Worm (Caenorhabditis elegans) whole organism, L4 larva: Measurements from ENCODE around the gene C47E8.3.

Experiments used
- daf-19 ChIP-seq: fragments of 200-800 bp; sonication (Bioruptor generic); conservative IDR thresholded peaks from 2 replicates; pipeline ENCODE4 v1.3.6; 2022; ENCODE audit warnings: missing genetic modification characterization, missing compliant biosample characterization
- dpl-1 ChIP-seq: fragments of 150-350 bp; optimal IDR thresholded peaks from 2 replicates; lab custom pipeline; 2014; ENCODE audit warnings: missing biosample characterization, missing genetic modification reagents, missing genetic modification characterization
- gei-8 ChIP-seq: fragments of 200-800 bp; sonication (Bioruptor generic); optimal IDR thresholded peaks from 2 replicates; lab custom pipeline; 2018; ENCODE audit warnings: mild to moderate bottlenecking, missing genetic modification characterization, missing compliant biosample characterization
- hlh-11 ChIP-seq: fragments of 200-800 bp; sonication (Bioruptor generic); optimal IDR thresholded peaks from 2 replicates; lab custom pipeline; 2018; ENCODE audit warnings: mild to moderate bottlenecking, missing genetic modification characterization, missing compliant biosample characterization
- lin-13 ChIP-seq: fragments of 150-350 bp; optimal IDR thresholded peaks from 2 replicates; lab custom pipeline; 2014; ENCODE audit warnings: missing biosample characterization, missing genetic modification reagents, missing genetic modification characterization
- lin-39 ChIP-seq: fragments of 150-350 bp; optimal IDR thresholded peaks from 2 replicates; lab custom pipeline; 2014; ENCODE audit warnings: missing biosample characterization, missing genetic modification reagents, missing genetic modification characterization
- pqm-1 ChIP-seq: sonication (generic microtip); optimal IDR thresholded peaks from 2 replicates; lab custom pipeline; 2017; ENCODE audit warnings: missing biosample characterization, missing genetic modification characterization

DNA sequence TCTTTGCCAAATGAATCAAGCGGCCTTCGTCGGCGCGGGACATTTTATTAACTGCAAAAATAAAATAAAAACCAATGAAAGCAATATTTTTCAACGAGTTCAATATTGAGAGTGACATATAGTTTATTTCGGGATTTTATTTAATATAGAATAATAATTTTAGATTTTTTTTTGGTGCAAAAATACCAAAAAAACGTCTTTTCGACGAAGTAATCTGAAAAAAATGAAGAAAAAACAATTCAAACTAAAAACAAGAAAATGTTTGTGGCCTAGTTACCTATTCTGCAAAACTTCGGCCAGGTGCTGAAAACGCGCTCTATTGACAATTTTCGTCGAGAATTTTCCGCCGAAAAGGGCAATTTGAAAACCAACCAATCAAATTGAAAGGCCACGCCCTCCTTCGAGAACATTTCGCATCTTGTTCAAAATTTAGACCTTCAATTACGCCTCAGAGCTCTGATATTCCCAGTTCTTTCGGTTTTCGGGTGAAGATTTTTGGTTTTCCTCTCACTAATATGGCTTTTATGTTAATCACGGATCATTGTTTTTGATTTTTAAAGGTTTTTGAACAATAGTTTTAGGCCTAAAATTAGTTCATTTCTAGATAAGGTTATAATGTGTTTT is 5.4 kb downstream of the C47E8.3 start, which contains the start of gene C47E8.4:
- no peak for TF ChIP-seq lin-39 (tag; lab: Kevin White, UChicago)
- peak; percentile 97 for TF ChIP-seq lin-13 (GFP tag; lab: Kevin White, UChicago)
- TF ChIP-seq gei-8 (GFP tag; lab: Kevin White, UChicago) = no peak
- TF ChIP-seq pqm-1 (tag; lab: Kevin White, UChicago) = peak; percentile 26
- TF ChIP-seq hlh-11 (tag; lab: Kevin White, UChicago) = peak; percentile 96
- no peak; the same call in 1 of the 2 replicates for TF ChIP-seq daf-19
- peak; percentile 92 for TF ChIP-seq dpl-1
